Worm (Caenorhabditis elegans): ENCODE measurements around the gene srg-11.

Gene srg-11

DNA sequence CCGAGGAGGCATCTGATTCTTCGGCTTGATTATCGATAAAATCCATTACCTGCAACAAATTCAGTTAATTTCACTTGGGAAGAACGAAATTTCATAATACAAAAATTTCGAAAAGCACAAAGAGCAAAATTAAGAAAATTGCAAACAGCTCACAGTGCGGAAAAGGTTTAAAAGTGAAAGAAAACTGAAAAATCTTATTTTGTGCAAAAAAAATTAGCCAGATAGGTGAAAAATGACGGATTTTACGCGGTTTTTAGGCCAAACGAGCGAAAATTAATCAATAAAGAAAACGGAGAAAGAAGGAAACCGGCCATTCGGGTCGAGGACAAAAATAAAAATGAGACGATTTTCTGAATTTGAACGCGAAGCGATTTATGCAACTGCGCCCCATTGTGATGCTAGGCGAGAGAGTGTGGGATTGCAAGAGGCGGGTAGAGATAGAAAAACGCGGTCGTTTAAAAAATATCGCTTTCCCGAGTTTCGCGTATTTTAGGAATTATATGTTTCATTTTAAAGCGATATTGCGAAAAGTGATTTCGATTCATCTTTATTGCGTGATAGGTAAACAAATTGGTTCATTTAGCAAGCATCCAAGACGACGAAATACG lies 40.9 kb downstream of the srg-11 start, which contains the start of gene emb-5 (continued):
- TF ChIP-seq ces-1 (GFP tag; optimal IDR thresholded peaks at IDR 0.05): no peak
- TF ChIP-seq alr-1 (tag; optimal IDR thresholded peaks at IDR 0.05; ENCODE audit: borderline replicate concordance): no peak
- peak; percentile 59 for TF ChIP-seq jun-1 (tag; optimal IDR thresholded peaks at IDR 0.05)
- no peak for TF ChIP-seq ceh-88 (GFP tag; IDR thresholded peaks at IDR 0.05)
- TF ChIP-seq unc-98 (GFP tag; IDR thresholded peaks at IDR 0.05): no peak
- TF ChIP-seq fkh-8 (tag; optimal IDR thresholded peaks at IDR 0.05): peak; percentile 62
- peak; percentile 39 for TF ChIP-seq fos-1 (tag; optimal IDR thresholded peaks at IDR 0.05)
- TF ChIP-seq nhr-71 (tag; optimal IDR thresholded peaks at IDR 0.05): peak; percentile 79
- peak; percentile 30 to 85 (median 74) for TF ChIP-seq ceh-82 (tag; optimal IDR thresholded peaks at IDR 0.05)
- peak; percentile 0 for TF ChIP-seq lir-3 (tag; optimal IDR thresholded peaks at IDR 0.05; ENCODE audit: poor library complexity)
- peak; percentile 67 for TF ChIP-seq nhr-20 (tag; optimal IDR thresholded peaks at IDR 0.05)
- peak; percentile 96 to 98 for TF ChIP-seq lin-35 (GFP tag; optimal IDR thresholded peaks at IDR 0.05)
- no peak for TF ChIP-seq fkh-10 (GFP tag; optimal IDR thresholded peaks at IDR 0.05)
- TF ChIP-seq ceh-90 (tag; optimal IDR thresholded peaks at IDR 0.05): no peak
- TF ChIP-seq swsn-7 (tag; optimal IDR thresholded peaks at IDR 0.05): peak; percentile 61
- TF ChIP-seq skn-1 (tag; optimal IDR thresholded peaks at IDR 0.05): peak; percentile 71
- no peak for TF ChIP-seq mep-1 (tag; optimal IDR thresholded peaks at IDR 0.05)
- TF ChIP-seq sox-4 (tag; optimal IDR thresholded peaks at IDR 0.05): no peak
- no peak for TF ChIP-seq pag-3 (tag; optimal IDR thresholded peaks at IDR 0.05; ENCODE audit: borderline replicate concordance, insufficient read depth)
- TF ChIP-seq dpl-1 (GFP tag; optimal IDR thresholded peaks at IDR 0.05): peak; percentile 95 to 97 (median 96)
- TF ChIP-seq grh-1 (GFP tag; IDR thresholded peaks at IDR 0.05): peak; percentile 58; the same call in 1 of the 2 replicates
- TF ChIP-seq unc-62 (GFP tag; optimal IDR thresholded peaks at IDR 0.05): no peak
- TF ChIP-seq fkh-4 (tag; optimal IDR thresholded peaks at IDR 0.05; ENCODE audit: borderline replicate concordance): no peak
- no peak for TF ChIP-seq unc-30 (tag; optimal IDR thresholded peaks at IDR 0.05)
- TF ChIP-seq snu-23 (GFP tag; optimal IDR thresholded peaks at IDR 0.05): peak; percentile 77
- TF ChIP-seq nhr-237 (tag; optimal IDR thresholded peaks at IDR 0.05): no peak
- TF ChIP-seq ets-5 (GFP tag; IDR thresholded peaks at IDR 0.05): no peak
- TF ChIP-seq ceh-8 (GFP tag; optimal IDR thresholded peaks at IDR 0.05): no peak
- peak; percentile 81 for TF ChIP-seq C16A3.4 (tag; optimal IDR thresholded peaks at IDR 0.05)
- TF ChIP-seq nhr-76 (tag; optimal IDR thresholded peaks at IDR 0.05): no peak
- TF ChIP-seq isw-1 (GFP tag; IDR thresholded peaks at IDR 0.05): peak; percentile 75
- peak; percentile 62 for TF ChIP-seq lin-13 (GFP tag; optimal IDR thresholded peaks at IDR 0.05)

DNA sequence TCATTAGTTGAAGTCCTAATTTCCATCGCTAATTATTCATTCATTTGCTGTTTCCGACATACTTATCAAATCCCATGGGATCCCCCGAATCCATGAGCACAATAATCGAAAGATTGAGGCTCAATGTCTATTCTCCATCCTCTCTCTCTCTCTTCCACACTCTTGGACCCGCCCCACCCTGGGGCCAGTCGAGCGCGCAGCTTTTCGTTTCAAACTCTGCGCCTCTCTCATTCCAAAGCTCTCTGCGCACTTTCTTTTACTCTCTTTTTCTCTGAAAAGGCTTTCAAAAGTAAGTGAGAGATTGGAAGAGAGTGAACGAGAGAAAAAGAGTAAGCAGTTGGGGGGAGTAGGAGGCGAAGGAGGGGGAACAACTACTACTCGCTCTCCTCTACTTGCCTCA lies 41.9 kb downstream of the srg-11 start, which contains the start of gene acy-1:
Gene acy-1 (plus strand): TSS at position 346 of the 400 bp plus-strand sequence.
- TF ChIP-seq lin-39 (tag; optimal IDR thresholded peaks at IDR 0.05): peak; percentile 46
- peak; percentile 27; the same call in 1 of the 2 replicates for TF ChIP-seq mab-9 (GFP tag; IDR thresholded peaks at IDR 0.05)
- peak; percentile 85 to 88 for TF ChIP-seq efl-1 (optimal IDR thresholded peaks at IDR 0.05)
- peak; percentile 76 to 95 for TF ChIP-seq efl-1 (GFP tag; optimal IDR thresholded peaks at IDR 0.05 in 1 of 2)
- TF ChIP-seq F16B12.6 (tag; optimal IDR thresholded peaks at IDR 0.05): peak; percentile 25
- TF ChIP-seq tlp-1 (tag; optimal IDR thresholded peaks at IDR 0.05): no peak
- TF ChIP-seq Y116A8C.19 (tag; optimal IDR thresholded peaks at IDR 0.05; ENCODE audit: borderline replicate concordance): no peak
- TF ChIP-seq lsy-2 (tag; optimal IDR thresholded peaks at IDR 0.05): peak; percentile 82 to 88
- peak; percentile 81 for TF ChIP-seq fkh-10 (GFP tag; optimal IDR thresholded peaks at IDR 0.05)
- no peak for TF ChIP-seq nhr-76 (tag; optimal IDR thresholded peaks at IDR 0.05)
- TF ChIP-seq pqm-1 (tag; optimal IDR thresholded peaks at IDR 0.05): no peak
- peak; percentile 71 for TF ChIP-seq dsc-1 (tag; optimal IDR thresholded peaks at IDR 0.05)
- TF ChIP-seq elt-3 (tag; optimal IDR thresholded peaks at IDR 0.05): no peak
- TF ChIP-seq ceh-82 (tag; optimal IDR thresholded peaks at IDR 0.05): peak; percentile 60 to 86 (median 68)
- no peak for TF ChIP-seq efl-3 (GFP tag; optimal IDR thresholded peaks at IDR 0.05)
- peak; percentile 46 for TF ChIP-seq nhr-237 (tag; optimal IDR thresholded peaks at IDR 0.05)
- peak; percentile 83 for TF ChIP-seq fkh-8 (tag; optimal IDR thresholded peaks at IDR 0.05)
- TF ChIP-seq egl-27 (tag; optimal IDR thresholded peaks at IDR 0.05): peak in 1 of 2 experiments; percentile 40
- TF ChIP-seq lin-14 (GFP tag; optimal IDR thresholded peaks at IDR 0.05): peak; percentile 97
- no peak for TF ChIP-seq elt-2 (tag; optimal IDR thresholded peaks at IDR 0.05)
- TF ChIP-seq swsn-7 (tag; optimal IDR thresholded peaks at IDR 0.05): peak; percentile 84
- no peak for TF ChIP-seq alr-1 (tag; optimal IDR thresholded peaks at IDR 0.05; ENCODE audit: borderline replicate concordance)
- peak; percentile 62 for TF ChIP-seq ceh-8 (GFP tag; optimal IDR thresholded peaks at IDR 0.05)
- TF ChIP-seq C34B4.2 (tag; optimal IDR thresholded peaks at IDR 0.05): no peak
- TF ChIP-seq lin-15B (tag; optimal IDR thresholded peaks at IDR 0.05): peak; percentile 48
- no peak for TF ChIP-seq aly-2 (tag; optimal IDR thresholded peaks at IDR 0.05)
- peak; percentile 79 for TF ChIP-seq snu-23 (GFP tag; optimal IDR thresholded peaks at IDR 0.05)
